Fruit fly (Drosophila melanogaster) S2 (cell line): ENCODE data around the gene Cse1.

Experiments
- CG8478 ChIP-seq: fragments of >200 bp; optimal IDR thresholded peaks from 2 replicates; lab custom pipeline; 2018
- CTCF ChIP-seq, 2 experiments: fragments of >200 bp; optimal IDR thresholded peaks; 2 replicates each; lab custom pipeline; 2018

- TF ChIP-seq CG8478 (lab: Kevin White, UChicago) (no peak), CTCF (optimal IDR thresholded peaks at IDR 0.05; lab: Kevin White, UChicago) (no peak)
Measured at dm6 chr2L:16820993-16821392, 4.0 kb downstream of the Cse1 start, which contains the start of gene CG13280.
